Worm (Caenorhabditis elegans) whole organism, late embryonic: ENCODE data around the gene F55G11.4.

Experiments used
- C08G9.2 ChIP-seq: sonication (generic microtip); optimal IDR thresholded peaks from 2 replicates; lab custom pipeline; 2016; ENCODE audit warnings: mild to moderate bottlenecking, missing genetic modification characterization, moderate library complexity, missing compliant biosample characterization
- C38D4.7 ChIP-seq: fragments of 200-800 bp; sonication (Bioruptor generic); optimal IDR thresholded peaks from 2 replicates; lab custom pipeline; 2018; ENCODE audit warnings: mild to moderate bottlenecking, missing genetic modification characterization, moderate library complexity, missing compliant biosample characterization
- K09A11.1 ChIP-seq: sonication (generic microtip); optimal IDR thresholded peaks from 2 replicates; lab custom pipeline; 2017; ENCODE audit warnings: antibody characterized with exemption, mild to moderate bottlenecking, missing genetic modification characterization, missing compliant biosample characterization; ENCODE audit not compliant: insufficient read depth
- Y22D7AL.16 ChIP-seq: sonication (generic microtip); optimal IDR thresholded peaks from 2 replicates; lab custom pipeline; 2016; ENCODE audit warnings: missing genetic modification characterization, missing compliant biosample characterization
- ceh-14 ChIP-seq: sonication (generic microtip); optimal IDR thresholded peaks from 2 replicates; lab custom pipeline; 2016; ENCODE audit warnings: missing genotype, missing genetic modification characterization, missing compliant biosample characterization
- ceh-18 ChIP-seq: sonication (generic microtip); optimal IDR thresholded peaks from 2 replicates; lab custom pipeline; 2016; ENCODE audit warnings: missing genetic modification characterization, missing compliant biosample characterization
- ceh-19 ChIP-seq: fragments of 200-800 bp; sonication (Bioruptor generic); optimal IDR thresholded peaks from 2 replicates; lab custom pipeline; 2018; ENCODE audit warnings: mild to moderate bottlenecking, missing genetic modification characterization, missing compliant biosample characterization
- ceh-24 ChIP-seq: sonication (generic microtip); optimal IDR thresholded peaks from 2 replicates; lab custom pipeline; 2016; ENCODE audit warnings: mild to moderate bottlenecking, missing genetic modification characterization, missing compliant biosample characterization
- ceh-31 ChIP-seq: sonication (generic microtip); optimal IDR thresholded peaks from 2 replicates; lab custom pipeline; 2016; ENCODE audit warnings: missing genetic modification characterization, missing compliant biosample characterization
- ceh-9 ChIP-seq: sonication (generic microtip); optimal IDR thresholded peaks from 2 replicates; lab custom pipeline; 2016; ENCODE audit warnings: mild to moderate bottlenecking, missing genetic modification characterization, inconsistent platforms, missing compliant biosample characterization
- che-1 ChIP-seq: sonication (generic microtip); optimal IDR thresholded peaks from 2 replicates; lab custom pipeline; 2016; ENCODE audit warnings: mild to moderate bottlenecking, missing genetic modification characterization, missing compliant biosample characterization
- elt-4 ChIP-seq: sonication (generic microtip); optimal IDR thresholded peaks from 2 replicates; lab custom pipeline; 2016; ENCODE audit warnings: missing genetic modification characterization, missing compliant biosample characterization
- fax-1 ChIP-seq: sonication (generic microtip); optimal IDR thresholded peaks from 2 replicates; lab custom pipeline; 2016; ENCODE audit warnings: missing genotype, missing genetic modification characterization, missing compliant biosample characterization
- fkh-6 ChIP-seq: sonication (generic microtip); optimal IDR thresholded peaks from 2 replicates; lab custom pipeline; 2016; ENCODE audit warnings: missing genetic modification characterization, missing compliant biosample characterization
- gmeb-2 ChIP-seq: sonication (generic microtip); optimal IDR thresholded peaks from 2 replicates; lab custom pipeline; 2016; ENCODE audit warnings: missing genetic modification characterization, inconsistent platforms, missing compliant biosample characterization
- hlh-13 ChIP-seq: fragments of 200-800 bp; sonication (Bioruptor generic); optimal IDR thresholded peaks from 2 replicates; lab custom pipeline; 2018; ENCODE audit warnings: mild to moderate bottlenecking, missing genetic modification characterization, missing compliant biosample characterization
- hlh-6 ChIP-seq: sonication (generic microtip); optimal IDR thresholded peaks from 2 replicates; lab custom pipeline; 2016; ENCODE audit warnings: missing genotype, missing genetic modification characterization, missing compliant biosample characterization
- hlh-8 ChIP-seq: sonication (generic microtip); optimal IDR thresholded peaks from 2 replicates; lab custom pipeline; 2016; ENCODE audit warnings: missing genotype, missing genetic modification characterization, missing compliant biosample characterization
- lim-6 ChIP-seq: sonication (generic microtip); optimal IDR thresholded peaks from 2 replicates; lab custom pipeline; 2016; ENCODE audit warnings: missing genetic modification characterization, missing compliant biosample characterization
- lin-11 ChIP-seq: fragments of 200-800 bp; sonication (Bioruptor generic); optimal IDR thresholded peaks from 2 replicates; lab custom pipeline; 2018; ENCODE audit warnings: mild to moderate bottlenecking, missing genetic modification characterization, missing compliant biosample characterization
- mec-3 ChIP-seq: sonication (generic microtip); optimal IDR thresholded peaks from 2 replicates; lab custom pipeline; 2016; ENCODE audit warnings: borderline replicate concordance, missing genetic modification characterization, missing compliant biosample characterization
- nfya-1 ChIP-seq: sonication (generic microtip); optimal IDR thresholded peaks from 2 replicates; lab custom pipeline; 2017; ENCODE audit warnings: missing genetic modification characterization, mild to moderate bottlenecking, missing compliant biosample characterization, antibody characterized with exemption, moderate library complexity
- nhr-232 ChIP-seq: sonication (generic microtip); optimal IDR thresholded peaks from 2 replicates; lab custom pipeline; 2016; ENCODE audit warnings: missing genetic modification characterization, missing compliant biosample characterization
- pax-1 ChIP-seq: fragments of 150-350 bp; optimal IDR thresholded peaks from 2 replicates; lab custom pipeline; 2014; ENCODE audit warnings: missing biosample characterization, missing genetic modification characterization
- pha-2 ChIP-seq: sonication (generic microtip); optimal IDR thresholded peaks from 2 replicates; lab custom pipeline; 2017; ENCODE audit warnings: mild to moderate bottlenecking, missing genetic modification characterization, missing compliant biosample characterization
- pqm-1 ChIP-seq: sonication (generic microtip); optimal IDR thresholded peaks from 2 replicates; lab custom pipeline; 2016; ENCODE audit warnings: missing genetic modification characterization, missing compliant biosample characterization
- pros-1 ChIP-seq: fragments of 150-350 bp; optimal IDR thresholded peaks from 2 replicates; lab custom pipeline; 2014; ENCODE audit warnings: missing biosample characterization, missing genetic modification reagents, missing genetic modification characterization
- ref-2 ChIP-seq: sonication (generic microtip); optimal IDR thresholded peaks from 2 replicates; lab custom pipeline; 2016; ENCODE audit warnings: missing genetic modification characterization, missing compliant biosample characterization
- rnt-1 ChIP-seq: sonication (generic microtip); optimal IDR thresholded peaks from 2 replicates; lab custom pipeline; 2016; ENCODE audit warnings: missing genetic modification characterization, missing compliant biosample characterization
- sox-2 ChIP-seq: fragments of 200-800 bp; sonication (Bioruptor generic); IDR thresholded peaks from 2 replicates; pipeline ENCODE4 v1.3.6; 2022; ENCODE audit warnings: missing genetic modification reagents, missing genetic modification characterization, missing compliant biosample characterization
- sox-4 ChIP-seq: sonication (generic microtip); optimal IDR thresholded peaks from 2 replicates; lab custom pipeline; 2017; ENCODE audit warnings: mild to moderate bottlenecking, missing genetic modification characterization, inconsistent platforms, missing compliant biosample characterization
- syd-9 ChIP-seq: sonication (generic microtip); optimal IDR thresholded peaks from 2 replicates; lab custom pipeline; 2016; ENCODE audit warnings: mild to moderate bottlenecking, missing genetic modification characterization, moderate library complexity, missing compliant biosample characterization
- tbx-2 ChIP-seq: sonication (generic microtip); optimal IDR thresholded peaks from 2 replicates; lab custom pipeline; 2016; ENCODE audit warnings: missing genetic modification characterization, missing compliant biosample characterization
- ttx-3 ChIP-seq: sonication (generic microtip); optimal IDR thresholded peaks from 2 replicates; lab custom pipeline; 2016; ENCODE audit warnings: missing genetic modification reagents, missing genetic modification characterization, missing compliant biosample characterization
- zip-5 ChIP-seq: sonication (generic microtip); optimal IDR thresholded peaks from 2 replicates; lab custom pipeline; 2016; ENCODE audit warnings: missing genetic modification characterization, missing compliant biosample characterization

Gene F55G11.4

ce11 chrIV:13021006-13021405 lies 47.6 kb downstream of the F55G11.4 start:
- TF ChIP-seq sox-2 (GFP tag; lab: Robert Waterston, UW) (no peak), lin-11 (tag; lab: Kevin White, UChicago) (no peak), lim-6 (tag; lab: Kevin White, UChicago) (no peak), fkh-6 (tag; lab: Kevin White, UChicago) (no peak), pros-1 (tag; lab: Kevin White, UChicago) (no peak), pax-1 (no peak), mec-3 (tag; lab: Kevin White, UChicago) (no peak), syd-9 (tag; lab: Kevin White, UChicago) (no peak), sox-4 (tag; lab: Kevin White, UChicago) (no peak), C08G9.2 (no peak), hlh-8 (tag; lab: Kevin White, UChicago) (no peak), rnt-1 (tag; lab: Kevin White, UChicago) (no peak), nfya-1 (tag; lab: Kevin White, UChicago) (no peak), ceh-31 (tag; lab: Kevin White, UChicago) (no peak), hlh-6 (tag; lab: Kevin White, UChicago) (no peak)

- TF ChIP-seq ceh-9 (tag; lab: Kevin White, UChicago): no peak
- no peak for TF ChIP-seq sox-2 (GFP tag; lab: Robert Waterston, UW)
- no peak for TF ChIP-seq gmeb-2 (tag; lab: Kevin White, UChicago)
- TF ChIP-seq pqm-1 (tag; lab: Kevin White, UChicago): no peak
- no peak for TF ChIP-seq ceh-14
- no peak for TF ChIP-seq ceh-18 (tag; lab: Kevin White, UChicago)
- TF ChIP-seq hlh-13 (GFP tag; lab: Kevin White, UChicago): no peak
- no peak for TF ChIP-seq C38D4.7
- TF ChIP-seq zip-5: no peak
- TF ChIP-seq nhr-232 (tag; lab: Kevin White, UChicago): no peak
- no peak for TF ChIP-seq ceh-19 (GFP tag; lab: Kevin White, UChicago)
- peak; percentile 36 for TF ChIP-seq C08G9.2
- peak; percentile 55 for TF ChIP-seq elt-4 (tag; lab: Kevin White, UChicago)
- no peak for TF ChIP-seq pha-2
- no peak for TF ChIP-seq ceh-24 (tag; lab: Kevin White, UChicago)
- peak; percentile 21 for TF ChIP-seq tbx-2 (tag; lab: Kevin White, UChicago)
- peak; percentile 54 for TF ChIP-seq hlh-6 (tag; lab: Kevin White, UChicago)
- no peak for TF ChIP-seq K09A11.1 (tag; lab: Kevin White, UChicago)
- TF ChIP-seq Y22D7AL.16 (tag; lab: Kevin White, UChicago): no peak
- TF ChIP-seq fax-1 (tag; lab: Kevin White, UChicago): peak; percentile 57
- TF ChIP-seq ttx-3: no peak
- TF ChIP-seq ref-2: no peak
- no peak for TF ChIP-seq che-1 (tag; lab: Kevin White, UChicago)
- no peak for TF ChIP-seq nfya-1 (tag; lab: Kevin White, UChicago)
These were observed 49.5 kb downstream of the F55G11.4 start for ce11 chrIV:13022892-13023291.
